Worm (Caenorhabditis elegans) whole organism, L3 larva: ENCODE measurements around the gene grl-29.

Source experiments
- aly-2 ChIP-seq: fragments of 150-350 bp; optimal IDR thresholded peaks from 2 replicates; lab custom pipeline; 2014; ENCODE audit warnings: missing biosample characterization, missing genetic modification characterization
- ama-1 ChIP-seq: fragments of 150-350 bp; optimal IDR thresholded peaks from 2 replicates; lab custom pipeline; 2018
- ceh-82 ChIP-seq: fragments of 150-350 bp; optimal IDR thresholded peaks from 2 replicates; lab custom pipeline; 2014; ENCODE audit warnings: missing biosample characterization, missing genetic modification characterization
- daf-12 ChIP-seq: fragments of 150-350 bp; optimal IDR thresholded peaks from 2 replicates; lab custom pipeline; 2014; ENCODE audit warnings: missing biosample characterization, missing genetic modification reagents, missing genetic modification characterization
- elt-1 ChIP-seq: fragments of 150-350 bp; optimal IDR thresholded peaks from 2 replicates; lab custom pipeline; 2014; ENCODE audit warnings: missing biosample characterization, missing genetic modification characterization
- eor-1 ChIP-seq, 2 experiments: fragments of 150-350 bp; optimal IDR thresholded peaks; 2 replicates each; lab custom pipeline; 2014 to 2018; ENCODE audit warnings: missing biosample characterization in 2 of 2, missing genetic modification characterization in 2 of 2
- fkh-10 ChIP-seq: sonication (generic microtip); optimal IDR thresholded peaks from 2 replicates; lab custom pipeline; 2017; ENCODE audit warnings: missing biosample characterization, missing genetic modification reagents, missing genetic modification characterization
- lin-39 ChIP-seq: fragments of 150-350 bp; optimal IDR thresholded peaks from 2 replicates; lab custom pipeline; 2018; ENCODE audit warnings: missing biosample characterization, missing genetic modification reagents, missing genetic modification characterization
- pha-4 ChIP-seq: fragments of 150-350 bp; optimal IDR thresholded peaks from 2 replicates; lab custom pipeline; 2014; ENCODE audit warnings: missing biosample characterization, missing genetic modification reagents, missing genetic modification characterization
- snpc-4 ChIP-seq: fragments of 150-350 bp; optimal IDR thresholded peaks from 2 replicates; lab custom pipeline; 2014; ENCODE audit warnings: missing biosample characterization, missing genetic modification characterization

- TF ChIP-seq lin-39 (tag; lab: Kevin White, UChicago) (no peak), daf-12 (tag; lab: Kevin White, UChicago) (no peak), ceh-82 (tag; lab: Kevin White, UChicago) (no peak), snpc-4 (no peak), elt-1 (tag; lab: Kevin White, UChicago) (no peak), ama-1 (lab: Kevin White, UChicago) (no peak), aly-2 (tag; lab: Kevin White, UChicago) (no peak), eor-1 (tag; optimal IDR thresholded peaks at IDR 0.05; lab: Kevin White, UChicago) (no peak), fkh-10 (GFP tag; lab: Kevin White, UChicago) (no peak), pha-4 (peak; percentile 24)
Observed at ce11 chrV:3586014-3586689, 31.1 kb upstream of the grl-29 start, which contains the start of the genes rpl-11.1 and T22F3.2.
